Worm (Caenorhabditis elegans) whole organism, mixed stage, embryonic: ENCODE results near the gene epn-1.

ENCODE experiments used
- M03D4.4 ChIP-seq: sonication (generic microtip); optimal IDR thresholded peaks from 2 replicates; lab custom pipeline; 2017; ENCODE audit warnings: mild to moderate bottlenecking, missing genetic modification characterization, missing compliant biosample characterization
- bed-3 ChIP-seq: fragments of 200-800 bp; sonication (Bioruptor generic); optimal IDR thresholded peaks from 3 replicates; lab custom pipeline; 2018; ENCODE audit warnings: mild to moderate bottlenecking, missing genetic modification characterization, moderate library complexity, missing compliant biosample characterization
- blmp-1 ChIP-seq: fragments of 150-350 bp; optimal IDR thresholded peaks from 2 replicates; lab custom pipeline; 2014; ENCODE audit warnings: missing biosample characterization, missing genetic modification characterization
- ceh-39 ChIP-seq: fragments of 150-350 bp; optimal IDR thresholded peaks from 2 replicates; lab custom pipeline; 2014; ENCODE audit warnings: missing biosample characterization, missing genetic modification characterization
- ceh-43 ChIP-seq: fragments of 200-800 bp; sonication (Bioruptor generic); optimal IDR thresholded peaks from 2 replicates; lab custom pipeline; 2018; ENCODE audit warnings: mild to moderate bottlenecking, missing genetic modification characterization, moderate library complexity, missing compliant biosample characterization
- ceh-83 ChIP-seq: fragments of 200-800 bp; sonication (Bioruptor generic); optimal IDR thresholded peaks from 2 replicates; lab custom pipeline; 2018; ENCODE audit warnings: mild to moderate bottlenecking, missing genetic modification characterization, missing compliant biosample characterization
- ces-1 ChIP-seq: fragments of 150-350 bp; optimal IDR thresholded peaks from 2 replicates; lab custom pipeline; 2014; ENCODE audit warnings: missing biosample characterization, missing genetic modification reagents, missing genetic modification characterization
- cnd-1 ChIP-seq: fragments of 200-800 bp; sonication (Bioruptor generic); optimal IDR thresholded peaks from 2 replicates; lab custom pipeline; 2018; ENCODE audit warnings: mild to moderate bottlenecking, missing genetic modification characterization, missing compliant biosample characterization
- drap-1 ChIP-seq: fragments of 200-800 bp; sonication (Bioruptor generic); optimal IDR thresholded peaks from 3 replicates; lab custom pipeline; 2018; ENCODE audit warnings: mild to moderate bottlenecking, missing genetic modification characterization, missing compliant biosample characterization
- elt-1 ChIP-seq: sonication (generic microtip); optimal IDR thresholded peaks from 2 replicates; lab custom pipeline; 2017; ENCODE audit warnings: missing genetic modification characterization, mild to moderate bottlenecking, missing compliant biosample characterization, antibody characterized with exemption, moderate library complexity, borderline replicate concordance; ENCODE audit not compliant: insufficient read depth
- elt-3 ChIP-seq: fragments of 150-350 bp; optimal IDR thresholded peaks from 2 replicates; lab custom pipeline; 2014; ENCODE audit warnings: missing biosample characterization, missing genetic modification characterization
- flh-1 ChIP-seq: fragments of 200-800 bp; sonication (Bioruptor generic); optimal IDR thresholded peaks from 2 replicates; lab custom pipeline; 2018; ENCODE audit warnings: mild to moderate bottlenecking, missing genetic modification characterization, moderate library complexity, missing compliant biosample characterization
- ham-2 ChIP-seq: fragments of 200-800 bp; sonication (Bioruptor generic); optimal IDR thresholded peaks from 2 replicates; lab custom pipeline; 2018; ENCODE audit warnings: mild to moderate bottlenecking, missing genetic modification characterization, missing compliant biosample characterization
- hlh-1 ChIP-seq: fragments of 150-350 bp; optimal IDR thresholded peaks from 2 replicates; lab custom pipeline; 2014; ENCODE audit warnings: missing biosample characterization, missing genetic modification reagents, missing genetic modification characterization
- lin-13 ChIP-seq: fragments of 150-350 bp; optimal IDR thresholded peaks from 2 replicates; lab custom pipeline; 2014; ENCODE audit warnings: missing biosample characterization, missing genetic modification characterization
- lin-32 ChIP-seq: fragments of 200-800 bp; sonication (Bioruptor generic); optimal IDR thresholded peaks from 2 replicates; lab custom pipeline; 2018; ENCODE audit warnings: mild to moderate bottlenecking, missing genetic modification characterization, missing compliant biosample characterization
- lsy-2 ChIP-seq: fragments of 150-350 bp; optimal IDR thresholded peaks from 2 replicates; lab custom pipeline; 2014; ENCODE audit warnings: missing biosample characterization, missing genetic modification characterization
- mab-5 ChIP-seq: fragments of 150-350 bp; optimal IDR thresholded peaks from 2 replicates; lab custom pipeline; 2014; ENCODE audit warnings: missing biosample characterization, missing genetic modification characterization
- mep-1 ChIP-seq: fragments of 150-350 bp; optimal IDR thresholded peaks from 2 replicates; lab custom pipeline; 2017; ENCODE audit warnings: missing biosample characterization, missing genetic modification reagents, missing genetic modification characterization, inconsistent platforms
- mls-2 ChIP-seq: sonication (generic microtip); optimal IDR thresholded peaks from 2 replicates; lab custom pipeline; 2016; ENCODE audit warnings: mild to moderate bottlenecking, missing genetic modification characterization, moderate library complexity, missing compliant biosample characterization
- nhr-12 ChIP-seq: fragments of 150-350 bp; optimal IDR thresholded peaks from 2 replicates; lab custom pipeline; 2014; ENCODE audit warnings: missing biosample characterization, missing genetic modification characterization
- nhr-2 ChIP-seq: fragments of 150-350 bp; optimal IDR thresholded peaks from 2 replicates; lab custom pipeline; 2014; ENCODE audit warnings: missing biosample characterization, missing genetic modification characterization
- nhr-237 ChIP-seq: fragments of 150-350 bp; optimal IDR thresholded peaks from 2 replicates; lab custom pipeline; 2014; ENCODE audit warnings: missing biosample characterization, missing genetic modification characterization
- nhr-28 ChIP-seq: fragments of 150-350 bp; optimal IDR thresholded peaks from 2 replicates; lab custom pipeline; 2014; ENCODE audit warnings: missing biosample characterization, missing genetic modification characterization
- nhr-76 ChIP-seq: sonication (generic microtip); optimal IDR thresholded peaks from 2 replicates; lab custom pipeline; 2017; ENCODE audit warnings: missing biosample characterization, missing genetic modification characterization
- pha-4 ChIP-seq: fragments of 150-350 bp; optimal IDR thresholded peaks from 2 replicates; lab custom pipeline; 2018; ENCODE audit warnings: missing biosample characterization, missing genetic modification reagents, missing genetic modification characterization
- sem-2 ChIP-seq: fragments of 200-800 bp; sonication (Bioruptor generic); optimal IDR thresholded peaks from 2 replicates; lab custom pipeline; 2018; ENCODE audit warnings: mild to moderate bottlenecking, missing genetic modification characterization, missing compliant biosample characterization
- snpc-4 ChIP-seq: fragments of 150-350 bp; optimal IDR thresholded peaks from 2 replicates; lab custom pipeline; 2014; ENCODE audit warnings: missing biosample characterization, missing genetic modification characterization
- sptf-1 ChIP-seq: sonication (generic microtip); optimal IDR thresholded peaks from 2 replicates; lab custom pipeline; 2017; ENCODE audit warnings: mild to moderate bottlenecking, missing genetic modification characterization, moderate library complexity, missing compliant biosample characterization
- tbx-8 ChIP-seq: fragments of 200-800 bp; sonication (Bioruptor generic); optimal IDR thresholded peaks from 2 replicates; lab custom pipeline; 2018; ENCODE audit warnings: mild to moderate bottlenecking, missing genetic modification characterization, moderate library complexity, missing compliant biosample characterization
- unc-120 ChIP-seq: sonication (generic microtip); optimal IDR thresholded peaks from 2 replicates; lab custom pipeline; 2017; ENCODE audit warnings: missing genetic modification characterization, missing compliant biosample characterization; ENCODE audit not compliant: poor library complexity, severe bottlenecking
- unc-39 ChIP-seq: fragments of 150-350 bp; optimal IDR thresholded peaks from 2 replicates; lab custom pipeline; 2014; ENCODE audit warnings: missing biosample characterization, missing genetic modification characterization
- unc-62 ChIP-seq: fragments of 150-350 bp; optimal IDR thresholded peaks from 2 replicates; lab custom pipeline; 2014; ENCODE audit warnings: missing biosample characterization, missing genetic modification reagents, missing genetic modification characterization
- zip-8 ChIP-seq: fragments of 150-350 bp; optimal IDR thresholded peaks from 2 replicates; lab custom pipeline; 2014; ENCODE audit warnings: missing biosample characterization, missing genetic modification characterization
- ztf-11 ChIP-seq: fragments of 150-350 bp; optimal IDR thresholded peaks from 2 replicates; lab custom pipeline; 2014; ENCODE audit warnings: missing biosample characterization, missing genetic modification characterization

Gene epn-1

DNA sequence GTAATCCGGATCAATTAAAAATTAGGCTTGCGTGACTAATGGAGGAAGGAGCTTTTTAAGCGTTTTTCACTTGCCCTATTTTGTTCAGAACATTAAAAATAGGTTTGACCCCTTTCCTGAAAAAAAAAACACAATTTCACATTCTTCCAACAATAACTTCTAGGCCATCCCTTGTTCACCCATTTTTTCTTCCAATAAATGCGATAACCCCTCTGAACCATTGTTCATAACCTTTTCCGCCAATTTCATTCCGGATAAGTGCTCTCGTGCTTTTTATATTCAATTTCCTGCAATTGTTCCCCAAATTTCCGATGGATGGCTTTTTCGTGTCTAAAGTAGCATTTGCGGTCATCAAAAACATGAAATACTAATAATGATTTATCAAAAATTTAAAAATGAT is 2.9 kb downstream of the epn-1 start:
- TF ChIP-seq blmp-1 (no peak), unc-120 (tag; lab: Kevin White, UChicago) (no peak), lin-32 (GFP tag; lab: Kevin White, UChicago) (no peak), ces-1 (GFP tag; lab: Kevin White, UChicago) (peak; percentile 27), cnd-1 (tag; lab: Kevin White, UChicago) (no peak), sptf-1 (peak; percentile 19), tbx-8 (GFP tag; lab: Kevin White, UChicago) (no peak), nhr-12 (tag; lab: Kevin White, UChicago) (no peak), ceh-83 (GFP tag; lab: Kevin White, UChicago) (no peak)

DNA sequence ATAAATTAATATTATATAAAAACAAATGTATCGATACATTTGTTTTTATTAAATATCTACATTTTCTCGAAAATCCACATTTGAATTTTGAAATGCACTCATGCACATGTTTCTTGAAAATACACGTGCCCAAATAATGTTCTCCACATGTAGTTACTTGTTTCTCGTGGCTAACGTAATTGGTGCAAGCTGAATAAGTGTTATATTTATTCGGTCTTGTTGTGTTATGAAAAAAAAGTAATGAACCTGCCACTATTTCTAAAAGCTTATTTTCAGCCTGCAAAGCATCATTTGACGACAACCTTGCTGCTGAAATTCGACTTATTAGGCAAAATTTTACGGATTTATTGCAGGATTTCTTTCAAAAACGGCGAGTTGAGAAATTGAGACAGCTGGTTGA is 4.9 kb downstream of the epn-1 start:
- TF ChIP-seq ceh-83 (GFP tag; lab: Kevin White, UChicago) (no peak), zip-8 (tag; lab: Kevin White, UChicago) (no peak), snpc-4 (tag; lab: Kevin White, UChicago) (no peak), mls-2 (tag; lab: Kevin White, UChicago) (no peak), unc-120 (tag; lab: Kevin White, UChicago) (no peak), ham-2 (GFP tag; lab: Kevin White, UChicago) (no peak), nhr-76 (no peak), ceh-39 (tag; lab: Kevin White, UChicago) (no peak), bed-3 (GFP tag; lab: Kevin White, UChicago) (no peak), nhr-12 (tag; lab: Kevin White, UChicago) (no peak), elt-3 (no peak), cnd-1 (tag; lab: Kevin White, UChicago) (no peak), ztf-11 (tag; lab: Kevin White, UChicago) (no peak), nhr-237 (peak; percentile 75), M03D4.4 (tag; lab: Kevin White, UChicago) (no peak), lin-32 (GFP tag; lab: Kevin White, UChicago) (no peak), blmp-1 (no peak), nhr-28 (tag; lab: Kevin White, UChicago) (no peak), elt-1 (no peak), drap-1 (GFP tag; lab: Kevin White, UChicago) (peak; percentile 5), pha-4 (tag; lab: Kevin White, UChicago) (peak; percentile 49), flh-1 (GFP tag; lab: Kevin White, UChicago) (no peak), sptf-1 (no peak), sem-2 (GFP tag; lab: Kevin White, UChicago) (no peak), unc-62 (GFP tag; lab: Kevin White, UChicago) (no peak), hlh-1 (peak; percentile 33), ces-1 (GFP tag; lab: Kevin White, UChicago) (peak; percentile 63), unc-39 (tag; lab: Kevin White, UChicago) (no peak), tbx-8 (GFP tag; lab: Kevin White, UChicago) (no peak), ceh-43 (GFP tag; lab: Kevin White, UChicago) (no peak), mab-5 (tag; lab: Kevin White, UChicago) (no peak), nhr-2 (no peak), lin-13 (tag; lab: Kevin White, UChicago) (no peak), lsy-2 (tag; lab: Kevin White, UChicago) (no peak), mep-1 (peak; percentile 64)

DNA sequence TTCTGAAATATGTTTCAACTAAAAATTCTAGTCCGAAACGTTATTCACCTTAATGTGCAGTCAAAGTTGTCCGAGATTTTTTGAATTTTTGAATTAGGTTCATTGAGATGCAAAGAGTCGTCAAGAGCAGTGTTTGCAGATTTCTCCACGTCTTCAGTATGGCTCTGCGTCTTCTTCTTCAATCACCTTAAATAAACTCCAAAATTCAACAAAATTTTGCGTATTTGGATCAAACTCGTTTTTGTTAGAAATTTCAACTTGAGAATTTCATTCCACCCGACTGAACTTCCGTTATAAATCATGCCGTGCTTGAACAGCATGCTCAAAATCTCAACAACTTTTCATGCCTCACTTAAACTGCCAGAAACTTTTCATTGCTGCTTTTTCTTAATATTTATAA is 6.3 kb downstream of the epn-1 start, which contains the start of gene T04C10.3:
Gene T04C10.3 (plus strand): TSS at position 301 of the 400 bp plus-strand sequence.
- TF ChIP-seq unc-62 (GFP tag; lab: Kevin White, UChicago) (no peak), hlh-1 (no peak), ceh-43 (GFP tag; lab: Kevin White, UChicago) (no peak), unc-120 (tag; lab: Kevin White, UChicago) (no peak), snpc-4 (tag; lab: Kevin White, UChicago) (no peak), nhr-12 (tag; lab: Kevin White, UChicago) (no peak)

DNA sequence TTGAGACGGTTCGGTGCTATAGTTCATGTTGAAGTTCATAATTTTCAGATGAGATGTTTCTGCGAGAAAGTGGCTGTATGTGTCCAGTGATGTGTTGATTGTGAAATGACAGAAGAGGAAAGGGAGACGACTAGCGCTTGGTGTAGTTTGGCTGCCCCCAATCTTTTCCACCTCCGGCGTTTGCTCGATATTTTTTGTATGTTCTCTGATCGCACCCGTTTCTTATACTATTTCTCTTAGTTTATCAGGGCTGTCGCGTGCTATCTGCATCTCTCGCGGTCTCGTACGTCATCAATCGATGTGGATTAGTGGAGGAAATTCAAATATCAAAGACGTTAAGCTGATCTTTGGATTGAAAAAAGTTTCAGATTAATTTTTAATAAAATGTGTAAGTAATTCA is 7.6 kb downstream of the epn-1 start, which contains the start of gene atf-4:
Gene atf-4 (minus strand): TSS at position 93 of the 400 bp plus-strand sequence.
- peak; percentile 46 for TF ChIP-seq ham-2 (GFP tag; lab: Kevin White, UChicago)
- peak; percentile 7 for TF ChIP-seq mep-1
- TF ChIP-seq nhr-76: no peak
- TF ChIP-seq ceh-43 (GFP tag; lab: Kevin White, UChicago): no peak
- no peak for TF ChIP-seq ceh-39 (tag; lab: Kevin White, UChicago)
- no peak for TF ChIP-seq snpc-4 (tag; lab: Kevin White, UChicago)
- TF ChIP-seq cnd-1 (tag; lab: Kevin White, UChicago): no peak
- TF ChIP-seq flh-1 (GFP tag; lab: Kevin White, UChicago): no peak
- no peak for TF ChIP-seq nhr-12 (tag; lab: Kevin White, UChicago)
- TF ChIP-seq lsy-2 (tag; lab: Kevin White, UChicago): no peak
- peak; percentile 24 for TF ChIP-seq hlh-1
- TF ChIP-seq ces-1 (GFP tag; lab: Kevin White, UChicago): no peak
- TF ChIP-seq unc-120 (tag; lab: Kevin White, UChicago): peak; percentile 46
- no peak for TF ChIP-seq ceh-83 (GFP tag; lab: Kevin White, UChicago)
- TF ChIP-seq mab-5 (tag; lab: Kevin White, UChicago): no peak
